Fruit fly (Drosophila melanogaster) whole organism, embryonic: Measurements from ENCODE around the gene CG13457.

Experiments used
- Abd-B ChIP-seq: fragments of 200-800 bp; sonication (Bioruptor generic); optimal IDR thresholded peaks from 2 replicates; lab custom pipeline; 2018; ENCODE audit warnings: missing biosample characterization, mild to moderate bottlenecking, missing genetic modification characterization, moderate library complexity
- B-H2 ChIP-seq: fragments of 200-800 bp; sonication (Bioruptor generic); optimal IDR thresholded peaks from 2 replicates; lab custom pipeline; 2018; ENCODE audit warnings: missing biosample characterization, mild to moderate bottlenecking, missing genetic modification characterization
- BEAF-32 ChIP-seq: fragments of 200-800 bp; sonication (Bioruptor generic); optimal IDR thresholded peaks from 3 replicates; lab custom pipeline; 2017; ENCODE audit warnings: missing biosample characterization, missing genetic modification characterization, mild to moderate bottlenecking, moderate library complexity, missing genetic modification reagents
- CG10209 ChIP-seq: fragments of 200-800 bp; sonication (Bioruptor generic); optimal IDR thresholded peaks from 3 replicates; lab custom pipeline; 2017; ENCODE audit warnings: missing biosample characterization, mild to moderate bottlenecking, missing genetic modification characterization, missing genetic modification reagents
- CG1024 ChIP-seq: fragments of 200-800 bp; sonication (Bioruptor generic); IDR thresholded peaks from 2 replicates; pipeline ENCODE4 v1.3.6; 2022; ENCODE audit warnings: missing biosample characterization, missing genetic modification characterization
- CG10267 ChIP-seq: fragments of 200-800 bp; sonication (Bioruptor generic); optimal IDR thresholded peaks from 2 replicates; lab custom pipeline; 2018; ENCODE audit warnings: missing biosample characterization, mild to moderate bottlenecking, missing genetic modification characterization, moderate library complexity
- CG10462 ChIP-seq: fragments of 200-800 bp; sonication (Bioruptor generic); optimal IDR thresholded peaks from 2 replicates; lab custom pipeline; 2016; ENCODE audit warnings: missing biosample characterization, missing genetic modification characterization
- CG12659 ChIP-seq: fragments of 200-800 bp; sonication (Bioruptor generic); optimal IDR thresholded peaks from 3 replicates; lab custom pipeline; 2017; ENCODE audit warnings: mild to moderate bottlenecking, missing biosample characterization, missing genetic modification reagents, missing genetic modification characterization
- CG14710 ChIP-seq: fragments of 200-800 bp; sonication (Bioruptor generic); optimal IDR thresholded peaks from 3 replicates; lab custom pipeline; 2019; ENCODE audit warnings: missing biosample characterization, mild to moderate bottlenecking, missing genetic modification characterization, moderate library complexity
- CG14860 ChIP-seq: fragments of 200-800 bp; sonication (Bioruptor generic); IDR thresholded peaks from 3 replicates; pipeline ENCODE4 v1.3.6; 2022; ENCODE audit warnings: missing biosample characterization, missing genetic modification characterization; ENCODE audit not compliant: partially characterized antibody
- CG15073 ChIP-seq: fragments of 200-800 bp; sonication (Bioruptor generic); optimal IDR thresholded peaks from 2 replicates; lab custom pipeline; 2016; ENCODE audit warnings: missing biosample characterization, missing genetic modification characterization
- CG1603 ChIP-seq: fragments of 200-800 bp; sonication (Bioruptor generic); optimal IDR thresholded peaks from 2 replicates; lab custom pipeline; 2019; ENCODE audit warnings: missing biosample characterization, mild to moderate bottlenecking, missing genetic modification characterization, moderate library complexity
- CG16815 ChIP-seq: fragments of 200-800 bp; sonication (Bioruptor generic); optimal IDR thresholded peaks from 3 replicates; lab custom pipeline; 2017; ENCODE audit warnings: missing biosample characterization, mild to moderate bottlenecking, missing genetic modification characterization
- CG17829 ChIP-seq: fragments of 200-800 bp; optimal IDR thresholded peaks from 2 replicates; lab custom pipeline; 2019; ENCODE audit warnings: missing biosample characterization, mild to moderate bottlenecking, missing genetic modification characterization, moderate library complexity
- CG18619 ChIP-seq: fragments of 200-800 bp; sonication (Bioruptor generic); optimal IDR thresholded peaks from 3 replicates; lab custom pipeline; 2017; ENCODE audit warnings: missing biosample characterization, mild to moderate bottlenecking, missing genetic modification characterization
- CG2678 ChIP-seq: fragments of 200-800 bp; sonication (Bioruptor generic); optimal IDR thresholded peaks from 3 replicates; lab custom pipeline; 2019; ENCODE audit warnings: missing biosample characterization, mild to moderate bottlenecking, missing genetic modification characterization, moderate library complexity
- CG34376 ChIP-seq: fragments of 200-800 bp; sonication (Bioruptor generic); optimal IDR thresholded peaks from 2 replicates; lab custom pipeline; 2018; ENCODE audit warnings: missing biosample characterization, mild to moderate bottlenecking, missing genetic modification characterization
- CG3995 ChIP-seq: fragments of 200-800 bp; sonication (Bioruptor generic); optimal IDR thresholded peaks from 3 replicates; lab custom pipeline; 2016; ENCODE audit warnings: missing biosample characterization, missing genetic modification characterization
- CG42726 ChIP-seq: fragments of 200-800 bp; sonication (Bioruptor generic); IDR thresholded peaks from 2 replicates; pipeline ENCODE4 v1.3.6; 2022; ENCODE audit warnings: missing biosample characterization, missing genetic modification characterization; ENCODE audit not compliant: partially characterized antibody
- CG4707 ChIP-seq: fragments of 200-800 bp; sonication (Bioruptor generic); optimal IDR thresholded peaks from 2 replicates; lab custom pipeline; 2018; ENCODE audit warnings: missing biosample characterization, mild to moderate bottlenecking, missing genetic modification characterization, moderate library complexity
- CG9797 ChIP-seq: fragments of 200-800 bp; sonication (Bioruptor generic); optimal IDR thresholded peaks from 3 replicates; lab custom pipeline; 2018; ENCODE audit warnings: missing biosample characterization, mild to moderate bottlenecking, missing genetic modification characterization
- CG9817 ChIP-seq: fragments of 200-800 bp; sonication (Bioruptor generic); optimal IDR thresholded peaks from 2 replicates; lab custom pipeline; 2018; ENCODE audit warnings: missing biosample characterization, mild to moderate bottlenecking, missing genetic modification characterization, moderate library complexity
- D19B ChIP-seq: fragments of 200-800 bp; sonication (Bioruptor generic); optimal IDR thresholded peaks from 2 replicates; lab custom pipeline; 2017; ENCODE audit warnings: missing biosample characterization, mild to moderate bottlenecking, missing genetic modification characterization
- Dll ChIP-seq: fragments of 200-800 bp; sonication (Bioruptor generic); IDR thresholded peaks from 4 replicates; pipeline ENCODE4 v1.3.6; 2022; ENCODE audit warnings: missing biosample characterization, missing genetic modification characterization; ENCODE audit not compliant: partially characterized antibody
- Doc3 ChIP-seq: fragments of 200-800 bp; sonication (Bioruptor generic); IDR thresholded peaks from 3 replicates; pipeline ENCODE4 v1.3.6; 2022; ENCODE audit warnings: missing biosample characterization, missing genetic modification characterization; ENCODE audit not compliant: partially characterized antibody
- HLH3B ChIP-seq: fragments of 200-800 bp; sonication (Bioruptor generic); IDR thresholded peaks from 2 replicates; pipeline ENCODE4 v1.3.6; 2022; ENCODE audit warnings: missing biosample characterization, missing genetic modification characterization
- HmgD ChIP-seq: fragments of 200-800 bp; sonication (Bioruptor generic); optimal IDR thresholded peaks from 3 replicates; lab custom pipeline; 2016; ENCODE audit warnings: missing biosample characterization, missing genetic modification characterization
- Hsf ChIP-seq: fragments of 200-800 bp; sonication (Bioruptor generic); optimal IDR thresholded peaks from 3 replicates; lab custom pipeline; 2016; ENCODE audit warnings: missing biosample characterization, missing genetic modification characterization
- Lim3 ChIP-seq: fragments of 200-800 bp; sonication (Bioruptor generic); IDR thresholded peaks from 2 replicates; pipeline ENCODE4 v1.3.6; 2022; ENCODE audit warnings: missing biosample characterization, missing genetic modification characterization
- MESR4 ChIP-seq: fragments of 200-800 bp; sonication (Bioruptor generic); optimal IDR thresholded peaks from 2 replicates; lab custom pipeline; 2018; ENCODE audit warnings: missing biosample characterization, mild to moderate bottlenecking, missing genetic modification characterization, moderate library complexity
- MTF-1 ChIP-seq: fragments of 200-800 bp; sonication (Bioruptor generic); optimal IDR thresholded peaks from 2 replicates; lab custom pipeline; 2018; ENCODE audit warnings: missing biosample characterization, mild to moderate bottlenecking, missing genetic modification characterization, borderline replicate concordance
- Opbp ChIP-seq: fragments of 200-800 bp; sonication (Bioruptor generic); IDR thresholded peaks from 3 replicates; pipeline ENCODE4 v1.3.6; 2022; ENCODE audit warnings: missing biosample characterization, missing genetic modification characterization; ENCODE audit not compliant: partially characterized antibody
- Ravus ChIP-seq: fragments of 200-800 bp; sonication (Bioruptor generic); IDR thresholded peaks from 2 replicates; pipeline ENCODE4 v1.3.6; 2022; ENCODE audit warnings: missing biosample characterization, missing genetic modification characterization
- Rfx ChIP-seq: fragments of 200-800 bp; sonication (Bioruptor generic); IDR thresholded peaks from 2 replicates; pipeline ENCODE4 v1.3.6; 2022; ENCODE audit warnings: missing biosample characterization, missing genetic modification characterization
- Scr ChIP-seq: fragments of 200-800 bp; sonication (Bioruptor generic); IDR thresholded peaks from 2 replicates; pipeline ENCODE4 v1.3.6; 2022; ENCODE audit warnings: missing biosample characterization, missing genetic modification characterization; ENCODE audit not compliant: partially characterized antibody
- Stat92E ChIP-seq, 3 experiments: fragments of >200 bp in 2 of 3; fragments of 200-800 bp in 1 of 3; sonication (Bioruptor generic) in 1 of 3; optimal IDR thresholded peaks; 2 replicates each; lab custom pipeline; 2017 to 2019; ENCODE audit warnings: missing biosample characterization in 3 of 3, missing genetic modification characterization in 3 of 3, mild to moderate bottlenecking in 1 of 3, moderate library complexity in 1 of 3
- bcd ChIP-seq: fragments of 200-800 bp; sonication (Bioruptor generic); optimal IDR thresholded peaks from 2 replicates; lab custom pipeline; 2017; ENCODE audit warnings: missing biosample characterization, mild to moderate bottlenecking, missing genetic modification characterization
- cg ChIP-seq: fragments of 200-800 bp; sonication (Bioruptor generic); optimal IDR thresholded peaks from 3 replicates; lab custom pipeline; 2019; ENCODE audit warnings: missing biosample characterization, mild to moderate bottlenecking, missing genetic modification characterization, moderate library complexity
- disco-r ChIP-seq: fragments of 200-800 bp; sonication (Bioruptor generic); optimal IDR thresholded peaks from 2 replicates; lab custom pipeline; 2016; ENCODE audit warnings: missing biosample characterization, missing genetic modification characterization
- gfzf ChIP-seq: fragments of 200-800 bp; sonication (Bioruptor generic); optimal IDR thresholded peaks from 2 replicates; lab custom pipeline; 2016; ENCODE audit warnings: missing biosample characterization, mild to moderate bottlenecking, missing genetic modification characterization, moderate library complexity
- gsb-n ChIP-seq: fragments of 200-800 bp; sonication (Bioruptor generic); optimal IDR thresholded peaks from 3 replicates; lab custom pipeline; 2018; ENCODE audit warnings: missing biosample characterization, mild to moderate bottlenecking, missing genetic modification characterization
- insv ChIP-seq, 2 experiments: fragments of 200-800 bp; sonication (Bioruptor generic); optimal IDR thresholded peaks; 3 replicates each; lab custom pipeline; 2016 to 2018; ENCODE audit warnings: missing biosample characterization in 2 of 2, missing genetic modification characterization in 2 of 2
- onecut ChIP-seq: fragments of 200-800 bp; sonication (Bioruptor generic); IDR thresholded peaks from 2 replicates; pipeline ENCODE4 v1.3.6; 2022; ENCODE audit warnings: missing biosample characterization, missing genetic modification characterization
- ranshi ChIP-seq: fragments of 200-800 bp; sonication (Bioruptor generic); IDR thresholded peaks from 2 replicates; pipeline ENCODE4 v1.3.6; 2022; ENCODE audit warnings: missing biosample characterization, missing genetic modification characterization
- schlank ChIP-seq: fragments of 200-800 bp; sonication (Bioruptor generic); optimal IDR thresholded peaks from 2 replicates; lab custom pipeline; 2018; ENCODE audit warnings: missing biosample characterization, mild to moderate bottlenecking, missing genetic modification characterization
- sna ChIP-seq: fragments of 200-800 bp; sonication (Bioruptor generic); IDR thresholded peaks from 2 replicates; pipeline ENCODE4 v1.3.6; 2022; ENCODE audit warnings: missing biosample characterization, missing genetic modification characterization; ENCODE audit not compliant: partially characterized antibody
- sob ChIP-seq: fragments of 200-800 bp; sonication (Bioruptor generic); IDR thresholded peaks from 2 replicates; pipeline ENCODE4 v1.3.6; 2022; ENCODE audit warnings: missing biosample characterization, missing genetic modification characterization
- tgo ChIP-seq: fragments of 200-800 bp; sonication (Bioruptor generic); IDR thresholded peaks from 3 replicates; pipeline ENCODE4 v1.3.6; 2022; ENCODE audit warnings: missing biosample characterization, missing genetic modification characterization
- trem ChIP-seq: fragments of 200-800 bp; optimal IDR thresholded peaks from 3 replicates; lab custom pipeline; 2019; ENCODE audit warnings: missing biosample characterization, mild to moderate bottlenecking, missing genetic modification characterization, moderate library complexity
- yki ChIP-seq: fragments of >200 bp; optimal IDR thresholded peaks from 3 replicates; lab custom pipeline; 2018

Gene CG13457

dm6 chr3L:15116536-15116935, 14.6 kb downstream of the CG13457 start, which contains the start of gene Cep135 (continued):
- no peak for TF ChIP-seq ranshi
- no peak for TF ChIP-seq bcd
- peak; percentile 15 for TF ChIP-seq MESR4
- no peak for TF ChIP-seq CG10209 (GFP tag; lab: Kevin White, UChicago)
- no peak for TF ChIP-seq CG3995 (GFP tag; lab: Kevin White, UChicago)
- no peak for TF ChIP-seq CG1024
- TF ChIP-seq tgo (GFP tag; lab: Robert Waterston, UW) = no peak
- no peak for TF ChIP-seq CG2678 (tag; lab: Kevin White, UChicago)
- no peak for TF ChIP-seq CG1603 (tag; lab: Kevin White, UChicago)
- peak; percentile 50 for TF ChIP-seq CG9797 (GFP tag; lab: Kevin White, UChicago)
- TF ChIP-seq CG14860 (GFP tag; lab: Robert Waterston, UW) = peak; percentile 86
- no peak for TF ChIP-seq D19B (GFP tag; lab: Kevin White, UChicago)
- no peak for TF ChIP-seq Hsf (GFP tag; lab: Kevin White, UChicago)
- TF ChIP-seq CG12659 = peak; percentile 28
- TF ChIP-seq CG4707 (GFP tag; lab: Kevin White, UChicago) = no peak
- no peak for TF ChIP-seq gsb-n (tag; lab: Kevin White, UChicago)
- TF ChIP-seq MTF-1 = no peak
- no peak for TF ChIP-seq CG10462 (GFP tag; lab: Kevin White, UChicago)
- no peak for TF ChIP-seq CG9817 (tag; lab: Kevin White, UChicago)
- peak; percentile 92 for TF ChIP-seq Dll (GFP tag; lab: Robert Waterston, UW)
- TF ChIP-seq Ravus = no peak
- no peak for TF ChIP-seq schlank (tag; lab: Kevin White, UChicago)
- peak; percentile 71 for TF ChIP-seq trem (tag; lab: Kevin White, UChicago)
- TF ChIP-seq disco-r (GFP tag; lab: Kevin White, UChicago) = no peak
- TF ChIP-seq HmgD (GFP tag; lab: Kevin White, UChicago) = no peak
- no peak for TF ChIP-seq yki
- TF ChIP-seq onecut (GFP tag; lab: Robert Waterston, UW) = no peak
- peak in 1 of 3 experiments; percentile 15 for TF ChIP-seq Stat92E (GFP tag; optimal IDR thresholded peaks at IDR 0.05; lab: Kevin White, UChicago)
- no peak for TF ChIP-seq sob (GFP tag; lab: Robert Waterston, UW)
- TF ChIP-seq Abd-B (GFP tag; lab: Kevin White, UChicago) = no peak
- TF ChIP-seq sna (GFP tag; lab: Robert Waterston, UW) = peak; percentile 98
- TF ChIP-seq B-H2 (GFP tag; lab: Kevin White, UChicago) = no peak
- no peak for TF ChIP-seq Rfx (GFP tag; lab: Robert Waterston, UW)
- peak; percentile 82 for TF ChIP-seq Scr (GFP tag; lab: Robert Waterston, UW)
- TF ChIP-seq Lim3 (GFP tag; lab: Robert Waterston, UW) = no peak
- TF ChIP-seq CG10267 (tag; lab: Kevin White, UChicago) = peak; percentile 80
- TF ChIP-seq insv (GFP tag; optimal IDR thresholded peaks at IDR 0.05; lab: Kevin White, UChicago) = no peak
- no peak for TF ChIP-seq cg (GFP tag; lab: Kevin White, UChicago)
- peak; percentile 54 for TF ChIP-seq CG14710 (tag; lab: Kevin White, UChicago)
- TF ChIP-seq gfzf (GFP tag; lab: Kevin White, UChicago) = peak; percentile 55
- TF ChIP-seq HLH3B (GFP tag; lab: Robert Waterston, UW) = no peak
- no peak for TF ChIP-seq CG16815
- TF ChIP-seq CG15073 (GFP tag; lab: Kevin White, UChicago) = no peak
- peak; percentile 79; the same call in 2 of the 3 replicates for TF ChIP-seq Opbp (GFP tag; lab: Robert Waterston, UW)
- peak; percentile 71 for TF ChIP-seq BEAF-32
- TF ChIP-seq Doc3 (GFP tag; lab: Robert Waterston, UW) = peak; percentile 82
- TF ChIP-seq CG42726 = peak; percentile 51; the same call in 1 of the 2 replicates
- no peak for TF ChIP-seq CG34376 (GFP tag; lab: Kevin White, UChicago)
- no peak for TF ChIP-seq CG18619
- TF ChIP-seq CG17829 (tag; lab: Kevin White, UChicago) = peak; percentile 17
